Fruit fly (Drosophila melanogaster) whole organism, embryonic: Measurements from ENCODE around the gene ppk15.

ENCODE experiments used
- Ada2b ChIP-seq: fragments of 200-800 bp; sonication (Bioruptor generic); IDR thresholded peaks from 2 replicates; pipeline ENCODE4 v1.3.6; 2022; ENCODE audit warnings: missing biosample characterization, missing genetic modification characterization
- Bdp1 ChIP-seq: fragments of 200-800 bp; sonication (Bioruptor generic); optimal IDR thresholded peaks from 3 replicates; lab custom pipeline; 2016; ENCODE audit warnings: missing biosample characterization, missing genetic modification characterization
- CG10431 ChIP-seq: fragments of 200-800 bp; sonication (Bioruptor generic); optimal IDR thresholded peaks from 3 replicates; lab custom pipeline; 2018; ENCODE audit warnings: missing biosample characterization, mild to moderate bottlenecking, missing genetic modification characterization
- CG10462 ChIP-seq: fragments of 200-800 bp; sonication (Bioruptor generic); optimal IDR thresholded peaks from 2 replicates; lab custom pipeline; 2016; ENCODE audit warnings: missing biosample characterization, missing genetic modification characterization
- CG14965 ChIP-seq: fragments of 200-800 bp; sonication (Bioruptor generic); optimal IDR thresholded peaks from 2 replicates; lab custom pipeline; 2016; ENCODE audit warnings: missing biosample characterization, missing genetic modification characterization, borderline replicate concordance
- CG15269 ChIP-seq: fragments of 200-800 bp; sonication (Bioruptor generic); optimal IDR thresholded peaks from 2 replicates; lab custom pipeline; 2018; ENCODE audit warnings: missing biosample characterization, mild to moderate bottlenecking, missing genetic modification characterization, moderate library complexity
- CG16813 ChIP-seq: fragments of 200-800 bp; sonication (Bioruptor generic); IDR thresholded peaks from 3 replicates; pipeline ENCODE4 v1.3.6; 2022; ENCODE audit warnings: missing biosample characterization, missing genetic modification characterization; ENCODE audit not compliant: partially characterized antibody
- CG17802 ChIP-seq: fragments of 200-800 bp; sonication (Bioruptor generic); optimal IDR thresholded peaks from 2 replicates; lab custom pipeline; 2018; ENCODE audit warnings: missing biosample characterization, mild to moderate bottlenecking, missing genetic modification characterization, moderate library complexity
- CG2129 ChIP-seq: fragments of 200-800 bp; sonication (Bioruptor generic); IDR thresholded peaks from 2 replicates; pipeline ENCODE4 v1.3.6; 2022; ENCODE audit warnings: missing biosample characterization, missing genetic modification characterization; ENCODE audit not compliant: partially characterized antibody
- CG2712 ChIP-seq: fragments of 200-800 bp; optimal IDR thresholded peaks from 3 replicates; lab custom pipeline; 2019; ENCODE audit warnings: missing biosample characterization, mild to moderate bottlenecking, missing genetic modification characterization, moderate library complexity
- CG4282 ChIP-seq: fragments of 200-800 bp; sonication (Bioruptor generic); optimal IDR thresholded peaks from 2 replicates; lab custom pipeline; 2016; ENCODE audit warnings: missing biosample characterization, missing genetic modification characterization
- CG4404 ChIP-seq: fragments of 200-800 bp; sonication (Bioruptor generic); IDR thresholded peaks from 2 replicates; pipeline ENCODE4 v1.3.6; 2022; ENCODE audit warnings: missing biosample characterization, missing genetic modification characterization
- CG5245 ChIP-seq: fragments of 200-800 bp; sonication (Bioruptor generic); optimal IDR thresholded peaks from 3 replicates; lab custom pipeline; 2016; ENCODE audit warnings: missing biosample characterization, missing genetic modification characterization
- CG6654 ChIP-seq: fragments of 200-800 bp; sonication (Bioruptor generic); optimal IDR thresholded peaks from 2 replicates; lab custom pipeline; 2017; ENCODE audit warnings: missing biosample characterization, mild to moderate bottlenecking, missing genetic modification characterization
- CG6854 ChIP-seq: fragments of 200-800 bp; sonication (Bioruptor generic); optimal IDR thresholded peaks from 3 replicates; lab custom pipeline; 2017; ENCODE audit warnings: missing biosample characterization, mild to moderate bottlenecking, missing genetic modification characterization
- CG7372 ChIP-seq: fragments of 200-800 bp; sonication (Bioruptor generic); IDR thresholded peaks from 2 replicates; pipeline ENCODE4 v1.3.6; 2022; ENCODE audit warnings: missing biosample characterization, missing genetic modification characterization
- CG7839 ChIP-seq: fragments of 200-800 bp; sonication (Bioruptor generic); optimal IDR thresholded peaks from 3 replicates; lab custom pipeline; 2018; ENCODE audit warnings: missing biosample characterization, mild to moderate bottlenecking, missing genetic modification characterization, moderate library complexity
- CG8089 ChIP-seq: fragments of 200-800 bp; sonication (Bioruptor generic); optimal IDR thresholded peaks from 3 replicates; lab custom pipeline; 2016; ENCODE audit warnings: missing biosample characterization, missing genetic modification characterization
- CG8290 ChIP-seq, 3 experiments: fragments of 200-800 bp; sonication (Bioruptor generic); optimal IDR thresholded peaks; 2 replicates each; lab custom pipeline; 2016 to 2019; ENCODE audit warnings: missing biosample characterization in 3 of 3, missing genetic modification characterization in 3 of 3, mild to moderate bottlenecking in 2 of 3, moderate library complexity in 1 of 3
- CG8478 ChIP-seq: fragments of >200 bp; optimal IDR thresholded peaks from 2 replicates; lab custom pipeline; 2018
- CG9876 ChIP-seq: fragments of 200-800 bp; sonication (Bioruptor generic); optimal IDR thresholded peaks from 2 replicates; lab custom pipeline; 2016; ENCODE audit warnings: missing biosample characterization, missing genetic modification characterization
- Dbx ChIP-seq: fragments of 200-800 bp; sonication (Bioruptor generic); IDR thresholded peaks from 3 replicates; pipeline ENCODE4 v1.3.6; 2022; ENCODE audit warnings: missing biosample characterization, missing genetic modification characterization
- Doc3 ChIP-seq: fragments of 200-800 bp; sonication (Bioruptor generic); IDR thresholded peaks from 3 replicates; pipeline ENCODE4 v1.3.6; 2022; ENCODE audit warnings: missing biosample characterization, missing genetic modification characterization; ENCODE audit not compliant: partially characterized antibody
- E2f1 ChIP-seq: fragments of 200-800 bp; sonication (Bioruptor generic); IDR thresholded peaks from 2 replicates; pipeline ENCODE4 v1.3.6; 2022; ENCODE audit warnings: missing biosample characterization, missing genetic modification characterization
- Elba2 ChIP-seq: fragments of 200-800 bp; sonication (Bioruptor generic); optimal IDR thresholded peaks from 3 replicates; lab custom pipeline; 2016; ENCODE audit warnings: missing biosample characterization, missing genetic modification characterization
- H2.0 ChIP-seq: fragments of 200-800 bp; sonication (Bioruptor generic); IDR thresholded peaks from 2 replicates; pipeline ENCODE4 v1.3.6; 2022; ENCODE audit warnings: missing biosample characterization, missing genetic modification characterization
- HLH54F ChIP-seq: fragments of 200-800 bp; sonication (Bioruptor generic); optimal IDR thresholded peaks from 3 replicates; lab custom pipeline; 2016; ENCODE audit warnings: missing biosample characterization, missing genetic modification characterization
- HLHmδ ChIP-seq: fragments of 200-800 bp; sonication (Bioruptor generic); optimal IDR thresholded peaks from 2 replicates; lab custom pipeline; 2018; ENCODE audit warnings: missing biosample characterization, mild to moderate bottlenecking, missing genetic modification characterization, moderate library complexity
- Hmx ChIP-seq: fragments of 200-800 bp; sonication (Bioruptor generic); optimal IDR thresholded peaks from 2 replicates; lab custom pipeline; 2016; ENCODE audit warnings: missing biosample characterization, missing genetic modification characterization
- Hr51 ChIP-seq, 2 experiments: fragments of 200-800 bp; sonication (Bioruptor generic); optimal IDR thresholded peaks; 2 replicates in 1 of 2; 3 replicates in 1 of 2; lab custom pipeline; 2016 to 2018; ENCODE audit warnings: missing biosample characterization in 2 of 2, missing genetic modification characterization in 2 of 2, mild to moderate bottlenecking in 1 of 2, moderate library complexity in 1 of 2
- Hr78 ChIP-seq, 2 experiments: fragments of 200-800 bp in 1 of 2; fragments of >200 bp in 1 of 2; sonication (Bioruptor generic) in 1 of 2; optimal IDR thresholded peaks; 2 replicates each; lab custom pipeline; 2017 to 2019; ENCODE audit warnings: missing biosample characterization in 2 of 2, missing genetic modification characterization in 2 of 2, mild to moderate bottlenecking in 1 of 2, moderate library complexity in 1 of 2
- Mad ChIP-seq: fragments of 200-800 bp; sonication (Bioruptor generic); optimal IDR thresholded peaks from 2 replicates; lab custom pipeline; 2016; ENCODE audit warnings: missing biosample characterization, missing genetic modification characterization
- Optix ChIP-seq: fragments of 200-800 bp; sonication (Bioruptor generic); IDR thresholded peaks from 3 replicates; pipeline ENCODE4 v1.3.6; 2022; ENCODE audit warnings: missing biosample characterization, missing genetic modification characterization
- Sry-δ ChIP-seq: fragments of 200-800 bp; sonication (Bioruptor generic); optimal IDR thresholded peaks from 2 replicates; lab custom pipeline; 2016; ENCODE audit warnings: missing biosample characterization, missing genetic modification characterization
- Stat92E ChIP-seq, 3 experiments: fragments of >200 bp in 2 of 3; fragments of 200-800 bp in 1 of 3; sonication (Bioruptor generic) in 1 of 3; optimal IDR thresholded peaks; 2 replicates each; lab custom pipeline; 2017 to 2019; ENCODE audit warnings: missing biosample characterization in 3 of 3, missing genetic modification characterization in 3 of 3, mild to moderate bottlenecking in 1 of 3, moderate library complexity in 1 of 3
- cas ChIP-seq: fragments of 200-800 bp; sonication (Bioruptor generic); IDR thresholded peaks from 2 replicates; pipeline ENCODE4 v1.3.6; 2022; ENCODE audit warnings: missing biosample characterization, missing genetic modification characterization
- danr ChIP-seq: fragments of 200-800 bp; sonication (Bioruptor generic); IDR thresholded peaks from 2 replicates; pipeline ENCODE4 v1.3.6; 2022; ENCODE audit warnings: missing biosample characterization, missing genetic modification characterization
- emc ChIP-seq: fragments of 200-800 bp; sonication (Bioruptor generic); optimal IDR thresholded peaks from 2 replicates; lab custom pipeline; 2016; ENCODE audit warnings: missing biosample characterization, missing genetic modification characterization
- ems ChIP-seq: fragments of 200-800 bp; sonication (Bioruptor generic); optimal IDR thresholded peaks from 3 replicates; lab custom pipeline; 2016; ENCODE audit warnings: missing biosample characterization, missing genetic modification characterization
- fu2 ChIP-seq: fragments of 200-800 bp; sonication (Bioruptor generic); optimal IDR thresholded peaks from 2 replicates; lab custom pipeline; 2016; ENCODE audit warnings: missing biosample characterization, missing genetic modification characterization
- gsb-n ChIP-seq: fragments of 200-800 bp; sonication (Bioruptor generic); optimal IDR thresholded peaks from 3 replicates; lab custom pipeline; 2018; ENCODE audit warnings: missing biosample characterization, mild to moderate bottlenecking, missing genetic modification characterization
- gt ChIP-seq: fragments of 200-800 bp; sonication (Bioruptor generic); IDR thresholded peaks from 2 replicates; pipeline ENCODE4 v1.3.6; 2022; ENCODE audit warnings: missing biosample characterization, missing genetic modification characterization
- hb ChIP-seq: fragments of 200-800 bp; sonication (Bioruptor generic); IDR thresholded peaks from 3 replicates; pipeline ENCODE4 v1.3.6; 2022; ENCODE audit warnings: missing biosample characterization, missing genetic modification characterization; ENCODE audit not compliant: partially characterized antibody
- jumu ChIP-seq: fragments of 200-800 bp; sonication (Bioruptor generic); optimal IDR thresholded peaks from 3 replicates; lab custom pipeline; 2016; ENCODE audit warnings: missing biosample characterization, missing genetic modification characterization
- lov ChIP-seq, 2 experiments: fragments of 200-800 bp in 1 of 2; fragments of >200 bp in 1 of 2; sonication (Bioruptor generic) in 1 of 2; IDR thresholded peaks in 1 of 2; optimal IDR thresholded peaks in 1 of 2; 2 replicates in 1 of 2; 3 replicates in 1 of 2; pipeline versions ENCODE4 v1.3.6 to Lab custom; 2017 to 2022; ENCODE audit warnings: missing biosample characterization in 1 of 2, missing genetic modification characterization in 1 of 2
- pros ChIP-seq: fragments of 200-800 bp; sonication (Bioruptor generic); optimal IDR thresholded peaks from 3 replicates; lab custom pipeline; 2019; ENCODE audit warnings: missing biosample characterization, mild to moderate bottlenecking, missing genetic modification characterization, moderate library complexity
- ranshi ChIP-seq: fragments of 200-800 bp; sonication (Bioruptor generic); IDR thresholded peaks from 2 replicates; pipeline ENCODE4 v1.3.6; 2022; ENCODE audit warnings: missing biosample characterization, missing genetic modification characterization
- ro ChIP-seq: fragments of 200-800 bp; sonication (Bioruptor generic); IDR thresholded peaks from 2 replicates; pipeline ENCODE4 v1.3.6; 2022; ENCODE audit warnings: missing biosample characterization, missing genetic modification characterization
- sna ChIP-seq: fragments of 200-800 bp; sonication (Bioruptor generic); IDR thresholded peaks from 2 replicates; pipeline ENCODE4 v1.3.6; 2022; ENCODE audit warnings: missing biosample characterization, missing genetic modification characterization; ENCODE audit not compliant: partially characterized antibody

The ppk15 gene

DNA sequence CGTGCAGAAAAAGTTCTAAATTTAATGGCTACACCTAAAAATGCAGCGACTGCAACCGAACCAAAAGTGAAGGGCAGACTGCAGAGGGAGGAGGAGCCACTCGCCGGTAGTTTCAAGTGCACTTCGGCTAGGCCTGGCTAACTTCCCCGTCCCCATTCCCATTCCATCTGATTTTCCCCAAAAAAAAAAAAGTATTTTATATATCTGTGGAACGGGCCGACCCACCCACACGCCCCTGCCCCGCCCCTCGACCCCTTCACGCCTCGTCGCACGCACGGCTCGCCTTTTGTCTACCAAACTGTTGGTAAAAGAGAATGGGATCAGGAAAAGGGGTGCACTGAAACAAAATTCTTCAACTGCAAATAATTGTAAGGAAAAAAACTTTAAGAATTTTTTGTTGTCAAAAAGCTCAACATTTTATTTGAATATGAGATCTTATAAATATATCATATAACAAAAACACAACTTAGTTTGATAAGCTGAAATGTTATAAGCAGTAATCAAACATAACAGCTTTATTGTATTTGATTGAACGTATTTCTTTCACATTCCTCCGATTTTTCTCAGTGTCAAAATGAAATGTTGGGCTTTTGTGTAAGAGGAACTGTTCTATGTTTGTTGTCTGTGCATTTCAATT lies 40.5 kb upstream of the ppk15 start (continued):
- TF ChIP-seq lov (optimal IDR thresholded peaks at IDR 0.05; lab: Kevin White, UChicago): no peak
- TF ChIP-seq lov (GFP tag; IDR thresholded peaks at IDR 0.05; lab: Robert Waterston, UW): no peak
- TF ChIP-seq ranshi: no peak
- no peak for TF ChIP-seq CG4404
- TF ChIP-seq pros (GFP tag; lab: Kevin White, UChicago): no peak
- no peak for TF ChIP-seq CG14965 (GFP tag; lab: Kevin White, UChicago)
- TF ChIP-seq CG10462 (GFP tag; lab: Kevin White, UChicago): no peak
- peak; percentile 29 for TF ChIP-seq CG5245 (GFP tag; lab: Kevin White, UChicago)
- TF ChIP-seq CG6654: peak; percentile 41
- TF ChIP-seq gt: no peak
- TF ChIP-seq H2.0 (GFP tag; lab: Robert Waterston, UW): no peak
- no peak for TF ChIP-seq hb (GFP tag; lab: Robert Waterston, UW)
- TF ChIP-seq HLH54F (GFP tag; lab: Kevin White, UChicago): no peak
- peak; percentile 84 for TF ChIP-seq CG2712
- TF ChIP-seq Mad (GFP tag; lab: Kevin White, UChicago): no peak
- TF ChIP-seq CG15269 (tag; lab: Kevin White, UChicago): peak; percentile 18
- TF ChIP-seq gsb-n: no peak
- no peak for TF ChIP-seq Dbx (GFP tag; lab: Robert Waterston, UW)
- TF ChIP-seq Doc3 (GFP tag; lab: Robert Waterston, UW): no peak
- TF ChIP-seq Ada2b: peak; percentile 27; the same call in 1 of the 2 replicates
- no peak for TF ChIP-seq CG16813 (GFP tag; lab: Robert Waterston, UW)
- no peak for TF ChIP-seq CG8089 (GFP tag; lab: Kevin White, UChicago)
- no peak for TF ChIP-seq CG9876
- TF ChIP-seq CG8290 (GFP tag; optimal IDR thresholded peaks at IDR 0.05; lab: Kevin White, UChicago): no peak
- no peak for TF ChIP-seq CG8290 (tag; optimal IDR thresholded peaks at IDR 0.05; lab: Kevin White, UChicago)
- no peak for TF ChIP-seq CG6854 (GFP tag; lab: Kevin White, UChicago)
- TF ChIP-seq E2f1 (GFP tag; lab: Robert Waterston, UW): 0 out of 2 replicates have a peak, but pooled peaks have one; percentile 34
- no peak for TF ChIP-seq jumu (GFP tag; lab: Kevin White, UChicago)
- peak in 1 of 2 experiments; percentile 54 for TF ChIP-seq Hr51 (GFP tag; optimal IDR thresholded peaks at IDR 0.05; lab: Kevin White, UChicago)
- TF ChIP-seq ems (GFP tag; lab: Kevin White, UChicago): no peak
- peak; percentile 4 for TF ChIP-seq CG17802 (tag; lab: Kevin White, UChicago)
- TF ChIP-seq Elba2 (GFP tag; lab: Kevin White, UChicago): no peak
- no peak for TF ChIP-seq CG4282
- TF ChIP-seq fu2 (GFP tag; lab: Kevin White, UChicago): no peak
- TF ChIP-seq ro (GFP tag; lab: Robert Waterston, UW): 0 out of 2 replicates have a peak, but pooled peaks have one; percentile 14
- no peak for TF ChIP-seq CG2129 (GFP tag; lab: Robert Waterston, UW)
- no peak for TF ChIP-seq Optix
- 0 out of 2 replicates have a peak, but pooled peaks have one; percentile 31 for TF ChIP-seq danr (GFP tag; lab: Robert Waterston, UW)
- peak in 1 of 3 experiments; percentile 20 for TF ChIP-seq Stat92E (GFP tag; optimal IDR thresholded peaks at IDR 0.05; lab: Kevin White, UChicago)
- no peak for TF ChIP-seq sna (GFP tag; lab: Robert Waterston, UW)
- 0 out of 2 replicates have a peak, but pooled peaks have one; percentile 21 for TF ChIP-seq CG7372 (GFP tag; lab: Robert Waterston, UW)
- no peak for TF ChIP-seq CG8478 (lab: Kevin White, UChicago)
- no peak for TF ChIP-seq Sry-δ (GFP tag; lab: Kevin White, UChicago)
- no peak for TF ChIP-seq Bdp1 (GFP tag; lab: Kevin White, UChicago)
- TF ChIP-seq cas (GFP tag; lab: Robert Waterston, UW): no peak
- TF ChIP-seq CG10431 (GFP tag; lab: Kevin White, UChicago): no peak
- no peak for TF ChIP-seq emc (GFP tag; lab: Kevin White, UChicago)
- TF ChIP-seq Hmx (GFP tag; lab: Kevin White, UChicago): no peak
- no peak for TF ChIP-seq Hr78 (GFP tag; optimal IDR thresholded peaks at IDR 0.05; lab: Kevin White, UChicago)
- TF ChIP-seq HLHmδ (GFP tag; lab: Kevin White, UChicago): no peak
- TF ChIP-seq CG7839: peak; percentile 72
